Worm (Caenorhabditis elegans) whole organism, L4 larva: ENCODE measurements around the gene myo-2.

Source experiments
- F37D6.2 ChIP-seq: sonication (generic microtip); optimal IDR thresholded peaks from 2 replicates; lab custom pipeline; 2016; ENCODE audit warnings: mild to moderate bottlenecking, missing genetic modification characterization, missing compliant biosample characterization
- F49E8.2 ChIP-seq: sonication (generic microtip); optimal IDR thresholded peaks from 2 replicates; lab custom pipeline; 2016; ENCODE audit warnings: missing compliant biosample characterization, mild to moderate bottlenecking, missing genetic modification characterization, borderline replicate concordance
- R02D3.7 ChIP-seq: fragments of 150-350 bp; sonication (generic microtip); optimal IDR thresholded peaks from 3 replicates; lab custom pipeline; 2014; ENCODE audit warnings: missing biosample characterization, missing genetic modification characterization
- T20F7.1 ChIP-seq: fragments of 200-800 bp; sonication (Bioruptor generic); optimal IDR thresholded peaks from 2 replicates; lab custom pipeline; 2018; ENCODE audit warnings: mild to moderate bottlenecking, missing genetic modification characterization, missing compliant biosample characterization
- Y105C5A.15 ChIP-seq: fragments of 200-800 bp; sonication (Bioruptor generic); IDR thresholded peaks from 2 replicates; pipeline ENCODE4 v1.3.6; 2022; ENCODE audit warnings: missing genetic modification characterization, missing compliant biosample characterization
- Y75B8A.6 ChIP-seq: fragments of 200-800 bp; sonication (Bioruptor generic); IDR thresholded peaks from 2 replicates; pipeline ENCODE4 v1.3.6; 2022; ENCODE audit warnings: missing genetic modification reagents, missing genetic modification characterization, missing compliant biosample characterization
- aly-2 ChIP-seq: sonication (generic microtip); optimal IDR thresholded peaks from 2 replicates; lab custom pipeline; 2018; ENCODE audit warnings: missing biosample characterization, missing genetic modification characterization
- arid-1 ChIP-seq: fragments of 200-800 bp; sonication (Bioruptor generic); conservative IDR thresholded peaks from 2 replicates; pipeline ENCODE4 v1.3.6; 2022; ENCODE audit warnings: missing genetic modification reagents, missing genetic modification characterization, missing compliant biosample characterization
- ceh-62 ChIP-seq: sonication (generic microtip); optimal IDR thresholded peaks from 2 replicates; lab custom pipeline; 2017; ENCODE audit warnings: missing biosample characterization, missing genetic modification characterization
- ceh-82 ChIP-seq: sonication (generic microtip); optimal IDR thresholded peaks from 2 replicates; lab custom pipeline; 2017; ENCODE audit warnings: missing biosample characterization, missing genetic modification characterization
- ces-1 ChIP-seq: fragments of 150-350 bp; sonication (generic microtip); optimal IDR thresholded peaks from 4 replicates; lab custom pipeline; 2014; ENCODE audit warnings: missing biosample characterization, missing genetic modification reagents, missing genetic modification characterization
- cey-2 ChIP-seq: sonication (generic microtip); optimal IDR thresholded peaks from 3 replicates; lab custom pipeline; 2017; ENCODE audit warnings: missing genetic modification characterization, mild to moderate bottlenecking, missing compliant biosample characterization, antibody characterized with exemption, borderline replicate concordance; ENCODE audit not compliant: insufficient read depth
- ctbp-1 ChIP-seq: fragments of 200-800 bp; sonication (Bioruptor generic); IDR thresholded peaks from 2 replicates; pipeline ENCODE4 v1.3.6; 2022; ENCODE audit warnings: missing genetic modification reagents, missing genetic modification characterization, missing compliant biosample characterization
- daf-16 ChIP-seq, 3 experiments: sonication (generic microtip); optimal IDR thresholded peaks; 2 replicates each; lab custom pipeline; 2016 to 2017; ENCODE audit warnings: missing genetic modification characterization in 3 of 3, missing genetic modification reagents in 3 of 3, mild to moderate bottlenecking in 2 of 3, missing compliant biosample characterization in 2 of 3, missing biosample characterization in 1 of 3, moderate library complexity in 1 of 3
- dmd-9 ChIP-seq: fragments of 200-800 bp; sonication (Bioruptor generic); IDR thresholded peaks from 2 replicates; pipeline ENCODE4 v1.3.6; 2022; ENCODE audit warnings: missing genetic modification reagents, missing genetic modification characterization, missing compliant biosample characterization
- egl-43 ChIP-seq: fragments of 200-800 bp; sonication (Bioruptor generic); IDR thresholded peaks from 2 replicates; pipeline ENCODE4 v1.3.6; 2022; ENCODE audit warnings: missing genetic modification reagents, missing genetic modification characterization, missing compliant biosample characterization
- fkh-10 ChIP-seq: fragments of 150-350 bp; optimal IDR thresholded peaks from 2 replicates; lab custom pipeline; 2014; ENCODE audit warnings: missing biosample characterization, missing genetic modification reagents, missing genetic modification characterization
- gei-8 ChIP-seq: fragments of 200-800 bp; sonication (Bioruptor generic); optimal IDR thresholded peaks from 2 replicates; lab custom pipeline; 2018; ENCODE audit warnings: mild to moderate bottlenecking, missing genetic modification characterization, missing compliant biosample characterization
- madf-5 ChIP-seq, 2 experiments: fragments of 200-800 bp; sonication (Bioruptor generic); IDR thresholded peaks; 2 replicates each; pipeline ENCODE4 v1.3.6; 2022; ENCODE audit warnings: missing compliant biosample characterization in 2 of 2, missing genetic modification characterization in 2 of 2
- mdl-1 ChIP-seq, 2 experiments: fragments of 150-350 bp in 1 of 2; sonication (generic microtip) in 1 of 2; optimal IDR thresholded peaks; 2 replicates each; lab custom pipeline; 2014 to 2017; ENCODE audit warnings: missing biosample characterization in 2 of 2, missing genetic modification characterization in 2 of 2
- mdt-29 ChIP-seq: fragments of 200-800 bp; sonication (Bioruptor generic); IDR thresholded peaks from 2 replicates; pipeline ENCODE4 v1.3.6; 2022; ENCODE audit warnings: missing genetic modification reagents, missing genetic modification characterization, missing compliant biosample characterization
- mep-1 ChIP-seq: fragments of 150-350 bp; sonication (generic microtip); optimal IDR thresholded peaks from 3 replicates; lab custom pipeline; 2014; ENCODE audit warnings: missing biosample characterization, missing genetic modification characterization
- mes-2 ChIP-seq: sonication (generic microtip); optimal IDR thresholded peaks from 2 replicates; lab custom pipeline; 2016; ENCODE audit warnings: missing genotype, mild to moderate bottlenecking, missing genetic modification characterization, missing compliant biosample characterization; ENCODE audit not compliant: poor library complexity, severe bottlenecking
- mxl-2 ChIP-seq: fragments of 200-800 bp; sonication (Bioruptor generic); conservative IDR thresholded peaks from 2 replicates; pipeline ENCODE4 v1.3.6; 2022; ENCODE audit warnings: missing genetic modification reagents, missing genetic modification characterization, missing compliant biosample characterization
- nhr-111 ChIP-seq: fragments of 200-800 bp; sonication (Bioruptor generic); optimal IDR thresholded peaks from 2 replicates; lab custom pipeline; 2018; ENCODE audit warnings: mild to moderate bottlenecking, missing genetic modification characterization, missing compliant biosample characterization
- nhr-28 ChIP-seq: fragments of 150-350 bp; optimal IDR thresholded peaks from 2 replicates; lab custom pipeline; 2014; ENCODE audit warnings: missing biosample characterization, missing genetic modification characterization
- nhr-42 ChIP-seq: fragments of 200-800 bp; sonication (Bioruptor generic); IDR thresholded peaks from 2 replicates; pipeline ENCODE4 v1.3.6; 2022; ENCODE audit warnings: missing genetic modification characterization, missing compliant biosample characterization
- nhr-48 ChIP-seq: sonication (generic microtip); optimal IDR thresholded peaks from 2 replicates; lab custom pipeline; 2016; ENCODE audit warnings: mild to moderate bottlenecking, missing genetic modification characterization, missing compliant biosample characterization
- nhr-76 ChIP-seq: fragments of 150-350 bp; optimal IDR thresholded peaks from 2 replicates; lab custom pipeline; 2014; ENCODE audit warnings: missing biosample characterization, missing genetic modification characterization
- rbr-2 ChIP-seq: sonication (generic microtip); optimal IDR thresholded peaks from 2 replicates; lab custom pipeline; 2016; ENCODE audit warnings: missing genotype, missing genetic modification characterization, missing compliant biosample characterization
- set-16 ChIP-seq: fragments of 200-800 bp; sonication (Bioruptor generic); IDR thresholded peaks from 2 replicates; pipeline ENCODE4 v1.3.6; 2022; ENCODE audit warnings: missing genetic modification reagents, missing genetic modification characterization, missing compliant biosample characterization
- tra-1 ChIP-seq: fragments of 200-800 bp; sonication (Bioruptor generic); IDR thresholded peaks from 2 replicates; pipeline ENCODE4 v1.3.6; 2022; ENCODE audit warnings: missing genetic modification reagents, missing genetic modification characterization, missing compliant biosample characterization
- unc-39 ChIP-seq: sonication (generic microtip); optimal IDR thresholded peaks from 2 replicates; lab custom pipeline; 2017; ENCODE audit warnings: missing biosample characterization, missing genetic modification characterization
- vab-7 ChIP-seq: fragments of 200-800 bp; sonication (Bioruptor generic); IDR thresholded peaks from 2 replicates; pipeline ENCODE4 v1.3.6; 2022; ENCODE audit warnings: missing genetic modification reagents, missing genetic modification characterization, missing compliant biosample characterization

myo-2 gene

DNA sequence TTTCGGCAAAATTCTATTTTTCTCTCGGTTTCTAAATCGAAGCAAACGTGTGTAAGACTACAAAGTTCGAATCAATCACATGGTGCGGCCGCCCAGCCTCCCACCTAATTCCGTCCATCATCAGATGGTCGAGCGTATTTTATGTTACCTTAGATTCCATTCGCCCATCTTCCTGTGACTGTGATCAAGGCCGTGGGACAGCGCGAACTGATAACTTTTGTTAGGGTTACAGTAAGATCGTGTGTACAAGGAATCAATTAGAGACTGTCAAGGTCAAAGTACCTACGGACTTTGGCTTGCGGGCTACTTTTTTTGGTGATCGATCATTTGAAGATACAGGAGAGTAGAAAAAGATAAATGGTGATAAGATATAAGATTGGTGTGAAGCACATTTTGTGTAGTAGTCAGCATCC, 55.2 kb downstream of the myo-2 start (continued):
- TF ChIP-seq F37D6.2 (tag; lab: Kevin White, UChicago): no peak
- no peak for TF ChIP-seq ctbp-1
- TF ChIP-seq nhr-42 (GFP tag; lab: Robert Waterston, UW): no peak
- no peak for TF ChIP-seq arid-1 (GFP tag; lab: Robert Waterston, UW)
- no peak for TF ChIP-seq Y75B8A.6
- peak; percentile 96 for TF ChIP-seq nhr-28 (tag; lab: Kevin White, UChicago)
- no peak for TF ChIP-seq T20F7.1 (GFP tag; lab: Kevin White, UChicago)
- no peak for TF ChIP-seq vab-7 (GFP tag; lab: Robert Waterston, UW)
- no peak for TF ChIP-seq dmd-9 (GFP tag; lab: Robert Waterston, UW)
- no peak for TF ChIP-seq F49E8.2
- peak; percentile 68 for TF ChIP-seq mep-1 (tag; lab: Kevin White, UChicago)
- no peak for TF ChIP-seq egl-43 (GFP tag; lab: Robert Waterston, UW)
- no peak for TF ChIP-seq set-16
- TF ChIP-seq aly-2: no peak
- peak; percentile 81 for TF ChIP-seq nhr-48 (tag; lab: Kevin White, UChicago)
- 0 out of 4 replicates have a peak, but pooled peaks of 1 of the 2 experiments have one; percentile 7 for TF ChIP-seq madf-5 (GFP tag; IDR thresholded peaks at IDR 0.05; lab: Robert Waterston, UW)
- no peak for TF ChIP-seq daf-16 (GFP tag; optimal IDR thresholded peaks at IDR 0.05; lab: Kevin White, UChicago)
- TF ChIP-seq daf-16 (tag; optimal IDR thresholded peaks at IDR 0.05; lab: Kevin White, UChicago): no peak
- TF ChIP-seq nhr-76 (tag; lab: Kevin White, UChicago): peak; percentile 50
- no peak for TF ChIP-seq mxl-2 (GFP tag; lab: Robert Waterston, UW)
- no peak for TF ChIP-seq mes-2 (tag; lab: Kevin White, UChicago)
- TF ChIP-seq fkh-10: no peak
- peak; percentile 61 for TF ChIP-seq cey-2
- no peak for TF ChIP-seq mdt-29 (GFP tag; lab: Robert Waterston, UW)
- peak; percentile 10 to 65 for TF ChIP-seq mdl-1 (tag; optimal IDR thresholded peaks at IDR 0.05; lab: Kevin White, UChicago)
- no peak for TF ChIP-seq unc-39
- TF ChIP-seq nhr-111 (GFP tag; lab: Kevin White, UChicago): no peak
- TF ChIP-seq rbr-2 (tag; lab: Kevin White, UChicago): no peak
- TF ChIP-seq tra-1 (GFP tag; lab: Robert Waterston, UW): no peak
- TF ChIP-seq R02D3.7 (tag; lab: Kevin White, UChicago): no peak
- no peak for TF ChIP-seq ces-1 (GFP tag; lab: Kevin White, UChicago)
- no peak for TF ChIP-seq gei-8 (GFP tag; lab: Kevin White, UChicago)
- no peak for TF ChIP-seq Y105C5A.15 (GFP tag; lab: Robert Waterston, UW)

DNA sequence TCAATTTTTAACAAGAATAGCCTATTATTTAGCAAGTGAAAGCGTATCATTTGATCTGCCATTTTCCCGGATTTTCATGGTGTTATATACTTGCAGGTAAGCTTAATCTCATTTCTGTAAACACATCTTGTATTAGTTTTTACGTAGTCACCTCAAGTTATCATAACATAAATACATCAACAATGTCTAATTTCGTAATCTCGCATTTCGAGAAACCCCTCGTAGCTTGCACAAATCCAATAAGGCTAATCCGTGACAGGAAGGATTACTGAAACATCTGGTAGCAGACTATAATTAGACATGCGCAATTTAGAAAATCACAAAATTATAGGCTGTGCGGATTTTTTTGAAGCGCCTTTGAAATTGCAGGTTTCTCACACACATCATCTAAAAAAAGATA, 56.7 kb downstream of the myo-2 start:
- no peak for TF ChIP-seq ceh-82
- no peak for TF ChIP-seq ceh-62 (tag; lab: Kevin White, UChicago)
